Fruit fly (Drosophila melanogaster): Measurements from ENCODE around the gene PyK.

The PyK gene

DNA sequence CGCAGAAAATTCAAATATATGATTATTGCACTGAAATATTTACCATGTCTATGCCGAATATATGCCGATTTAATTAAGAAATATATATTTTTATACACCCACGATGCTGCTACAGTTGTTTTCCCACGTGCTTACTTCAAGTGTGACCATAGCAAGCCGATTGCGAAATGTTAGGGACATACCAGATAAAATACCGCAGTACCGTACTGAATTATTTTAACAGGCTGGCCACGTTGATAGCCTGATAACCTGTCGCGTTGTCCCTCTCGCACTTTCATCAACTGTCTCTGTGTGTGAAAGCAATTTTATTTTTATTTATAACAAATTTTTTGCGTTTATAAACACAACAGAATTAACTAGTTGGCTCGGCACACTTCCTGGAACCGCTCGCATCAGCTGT is 53.6 kb downstream of the PyK start, which contains the start of the genes Nop56 and mats (continued):
- no peak for TF ChIP-seq fd3F (GFP tag; optimal IDR thresholded peaks at IDR 0.05)
- peak; percentile 2 for TF ChIP-seq CG17385 (GFP tag; optimal IDR thresholded peaks at IDR 0.05)
- no peak for TF ChIP-seq prd (optimal IDR thresholded peaks at IDR 0.05)
- TF ChIP-seq prd (GFP tag; IDR thresholded peaks at IDR 0.05): no peak
- TF ChIP-seq CG2129 (GFP tag; IDR thresholded peaks at IDR 0.05; ENCODE audit: partially characterized antibody): no peak
- TF ChIP-seq CG34376 (GFP tag; optimal IDR thresholded peaks at IDR 0.05): peak; percentile 17
- no peak for TF ChIP-seq CG6175 (GFP tag; IDR thresholded peaks at IDR 0.05)
- TF ChIP-seq gce (GFP tag; IDR thresholded peaks at IDR 0.05): no peak
- TF ChIP-seq sd (tag; optimal IDR thresholded peaks at IDR 0.05): peak; percentile 79
- no peak for TF ChIP-seq Rfx (GFP tag; IDR thresholded peaks at IDR 0.05)
- no peak for TF ChIP-seq Dad (GFP tag; optimal IDR thresholded peaks at IDR 0.05)
- no peak; the same call in 1 of the 2 replicates for TF ChIP-seq bbx (GFP tag; IDR thresholded peaks at IDR 0.05; ENCODE audit: partially characterized antibody)
- no peak for TF ChIP-seq peb (GFP tag; IDR thresholded peaks at IDR 0.05)
- TF ChIP-seq gro (GFP tag; optimal IDR thresholded peaks at IDR 0.05): peak; percentile 30
- peak in 1 of 2 experiments; percentile 55 for TF ChIP-seq Pdp1 (GFP tag; optimal IDR thresholded peaks at IDR 0.05)
- TF ChIP-seq CG10321 (GFP tag; IDR thresholded peaks at IDR 0.05): peak; percentile 94
- TF ChIP-seq CG8388 (GFP tag; optimal IDR thresholded peaks at IDR 0.05): no peak
- TF ChIP-seq CG17912 (GFP tag; optimal IDR thresholded peaks at IDR 0.05): peak; percentile 44
- peak; percentile 8; the same call in 1 of the 2 replicates for TF ChIP-seq CG31441 (GFP tag; IDR thresholded peaks at IDR 0.05)
- peak; percentile 20 for TF ChIP-seq CG17359 (tag; optimal IDR thresholded peaks at IDR 0.05)
- TF ChIP-seq CG6654 (GFP tag; optimal IDR thresholded peaks at IDR 0.05): no peak
- peak; percentile 25 for TF ChIP-seq CG15601 (tag; optimal IDR thresholded peaks at IDR 0.05)
- TF ChIP-seq CG12391 (tag; optimal IDR thresholded peaks at IDR 0.05): peak; percentile 10

DNA sequence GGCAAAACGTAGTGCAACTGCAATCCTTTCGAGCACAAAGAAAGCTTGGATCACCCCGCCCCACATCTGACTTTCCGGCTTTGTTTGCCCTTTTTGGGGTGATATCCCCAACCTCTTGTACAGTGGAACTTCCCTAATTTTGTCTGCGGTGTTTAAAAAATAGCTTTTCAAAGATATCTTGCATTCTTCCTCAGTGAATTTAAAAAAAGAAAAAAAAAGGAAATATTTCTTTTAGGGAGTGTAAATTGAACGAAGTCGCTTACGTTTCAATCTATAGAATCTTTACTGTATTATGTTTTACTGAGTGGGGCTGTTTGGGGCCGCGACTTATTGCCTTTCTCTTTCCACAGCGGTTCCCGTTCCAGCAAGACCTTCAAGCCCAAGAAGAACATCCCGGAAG is 54.3 kb downstream of the PyK start:
- TF ChIP-seq lov (optimal IDR thresholded peaks at IDR 0.05): no peak
- TF ChIP-seq lov (GFP tag; IDR thresholded peaks at IDR 0.05): no peak
- peak; percentile 80 for TF ChIP-seq Atf6 (GFP tag; IDR thresholded peaks at IDR 0.05)
- peak; percentile 27 for TF ChIP-seq CG1792 (GFP tag; optimal IDR thresholded peaks at IDR 0.05)
- peak; percentile 82 for TF ChIP-seq CG34422 (GFP tag; IDR thresholded peaks at IDR 0.05)
- TF ChIP-seq NK7.1 (GFP tag; optimal IDR thresholded peaks at IDR 0.05): peak; percentile 46
- TF ChIP-seq CG14441 (GFP tag; IDR thresholded peaks at IDR 0.05): peak; percentile 87
- no peak for TF ChIP-seq nerfin-2 (GFP tag; IDR thresholded peaks at IDR 0.05; ENCODE audit: partially characterized antibody)
- TF ChIP-seq MTF-1 (GFP tag; optimal IDR thresholded peaks at IDR 0.05; ENCODE audit: borderline replicate concordance): no peak
- no peak for TF ChIP-seq org-1 (GFP tag; optimal IDR thresholded peaks at IDR 0.05)
- peak; percentile 82 for TF ChIP-seq ranshi (GFP tag; IDR thresholded peaks at IDR 0.05)
- no peak for TF ChIP-seq run (tag; optimal IDR thresholded peaks at IDR 0.05)
- no peak for TF ChIP-seq TFAM (GFP tag; optimal IDR thresholded peaks at IDR 0.05)
- TF ChIP-seq CG2678 (tag; optimal IDR thresholded peaks at IDR 0.05): peak; percentile 73
- TF ChIP-seq Spps (tag; optimal IDR thresholded peaks at IDR 0.05): no peak
- TF ChIP-seq CG32767 (GFP tag; IDR thresholded peaks at IDR 0.05): peak; percentile 60; the same call in 1 of the 2 replicates
- peak; percentile 43; the same call in 1 of the 2 replicates for TF ChIP-seq CG11696 (GFP tag; IDR thresholded peaks at IDR 0.05)
- TF ChIP-seq CG12071 (GFP tag; optimal IDR thresholded peaks at IDR 0.05): no peak
- no peak for TF ChIP-seq Dref (GFP tag; IDR thresholded peaks at IDR 0.05)
- TF ChIP-seq Mrtf (GFP tag; IDR thresholded peaks at IDR 0.05): peak; percentile 84
- no peak for TF ChIP-seq Hey (tag; optimal IDR thresholded peaks at IDR 0.05)
- 0 out of 2 replicates have a peak, but pooled peaks have one; percentile 50 for TF ChIP-seq Awh (GFP tag; IDR thresholded peaks at IDR 0.05)
- no peak for TF ChIP-seq chinmo (GFP tag; IDR thresholded peaks at IDR 0.05; ENCODE audit: partially characterized antibody)
- no peak for TF ChIP-seq CG2875 (GFP tag; optimal IDR thresholded peaks at IDR 0.05)
- TF ChIP-seq CG12659 (GFP tag; optimal IDR thresholded peaks at IDR 0.05): peak; percentile 44
- peak; percentile 73 for TF ChIP-seq crc (GFP tag; optimal IDR thresholded peaks at IDR 0.05)
- TF ChIP-seq ac (GFP tag; optimal IDR thresholded peaks at IDR 0.05): no peak
- TF ChIP-seq Adf1 (GFP tag; IDR thresholded peaks at IDR 0.05): peak; percentile 40
- TF ChIP-seq CG17385 (GFP tag; optimal IDR thresholded peaks at IDR 0.05): peak; percentile 64
- TF ChIP-seq cad (GFP tag; optimal IDR thresholded peaks at IDR 0.05): no peak

Data from whole organism, embryonic.